Fruit fly (Drosophila melanogaster): Measurements from ENCODE around the gene Hrs.

DNA sequence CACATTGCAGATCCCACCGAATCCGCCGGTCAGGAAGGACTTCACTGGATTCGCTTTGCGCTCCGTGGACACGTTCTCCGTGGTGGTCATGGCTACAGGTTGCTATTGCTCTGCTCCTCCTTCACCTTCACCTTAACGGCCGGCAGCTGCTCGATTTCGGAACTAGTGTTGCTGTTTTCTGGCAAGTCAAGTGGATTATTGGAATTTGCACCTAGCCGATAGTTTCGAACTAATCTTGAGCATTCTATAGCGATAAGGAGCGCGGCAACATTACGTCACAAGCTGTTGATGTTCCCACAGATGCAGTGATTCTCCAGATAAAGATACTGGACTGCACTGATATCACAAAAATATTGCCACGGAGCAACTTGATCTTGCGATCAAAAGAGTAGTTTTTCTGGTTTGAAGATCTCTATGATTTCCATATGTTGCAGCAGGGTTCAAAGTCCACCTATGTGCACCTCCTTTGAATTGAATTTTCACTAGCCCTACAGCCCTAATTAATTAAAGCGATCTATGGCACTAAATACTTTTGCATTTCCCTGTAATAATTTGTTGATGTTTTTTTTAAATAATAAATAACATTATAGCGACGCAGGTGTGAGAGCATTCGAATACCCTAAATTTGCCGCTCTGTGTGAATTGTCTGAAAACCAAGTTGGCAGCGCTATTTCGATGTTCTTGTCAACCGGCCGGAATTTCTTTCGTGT, 29.8 kb downstream of the Hrs start, which contains the start of the genes colt and HINT1:
- TF ChIP-seq CG31627 (GFP tag; optimal IDR thresholded peaks at IDR 0.05) (no peak), Eip78C (GFP tag) (peak; percentile 87), spab (GFP tag; optimal IDR thresholded peaks at IDR 0.05) (peak; percentile 82), fd85E (GFP tag; optimal IDR thresholded peaks at IDR 0.05) (no peak), CG3919 (GFP tag; optimal IDR thresholded peaks at IDR 0.05) (peak; percentile 77), CG8319 (GFP tag; optimal IDR thresholded peaks at IDR 0.05) (peak; percentile 0), Blimp-1 (GFP tag; optimal IDR thresholded peaks at IDR 0.05) (no peak), acj6 (GFP tag; optimal IDR thresholded peaks at IDR 0.05) (peak; percentile 12), ss (GFP tag; optimal IDR thresholded peaks at IDR 0.05) (peak; percentile 97 to 99)
